Worm (Caenorhabditis elegans): ENCODE results near the gene Y53G8AR.8.

DNA sequence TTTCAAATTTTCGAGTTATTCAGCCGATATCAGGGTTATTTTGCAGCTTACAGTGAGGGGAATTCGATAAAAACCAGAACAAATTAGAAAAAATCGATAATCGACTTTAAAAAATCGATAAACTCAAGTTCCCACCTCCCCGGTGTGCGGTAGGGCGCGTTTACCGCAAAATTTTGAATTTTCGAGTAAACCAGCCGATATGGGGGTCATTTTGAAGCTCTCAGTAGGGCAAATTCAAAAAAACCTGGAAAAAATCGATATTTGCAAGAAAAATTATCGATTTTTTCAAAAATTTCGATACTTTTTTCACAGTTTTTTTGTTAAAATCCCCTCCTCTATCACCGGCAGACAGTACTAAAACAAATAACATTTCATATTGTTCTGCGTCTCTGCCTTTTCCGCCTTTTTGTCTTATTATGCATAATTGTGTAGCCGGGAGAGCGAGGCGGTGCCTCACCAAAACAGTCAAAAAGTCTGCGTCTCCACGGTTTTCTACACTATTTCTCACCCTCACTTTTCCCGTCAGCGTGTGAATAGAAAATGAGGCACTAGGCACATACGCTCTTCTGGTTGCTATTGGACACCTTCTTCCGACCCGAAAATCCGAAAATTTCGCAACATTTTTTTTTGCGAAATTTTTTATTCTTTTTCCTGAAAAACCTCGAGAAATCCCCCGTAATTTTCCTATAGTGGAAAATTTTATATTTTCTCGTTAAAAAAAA is 16.9 kb upstream of the Y53G8AR.8 start, which contains the start of gene ral-1:
- no peak for TF ChIP-seq ztf-16 (tag; optimal IDR thresholded peaks at IDR 0.05)
- no peak for TF ChIP-seq tbx-2 (tag; optimal IDR thresholded peaks at IDR 0.05)
- TF ChIP-seq sox-4 (tag; optimal IDR thresholded peaks at IDR 0.05), result no peak
- no peak for TF ChIP-seq hlh-6 (tag; optimal IDR thresholded peaks at IDR 0.05)
- no peak for TF ChIP-seq ama-1 (optimal IDR thresholded peaks at IDR 0.05)
- TF ChIP-seq odd-2 (tag; optimal IDR thresholded peaks at IDR 0.05), result no peak
- no peak for TF ChIP-seq mec-3 (tag; optimal IDR thresholded peaks at IDR 0.05; ENCODE audit: borderline replicate concordance)
